Fruit fly (Drosophila melanogaster) whole organism, embryonic: ENCODE results near the gene abo.
A peak's percentile ranks its signal among the peaks of the same experiment; 100 is the strongest.

ENCODE experiments used
- Asciz ChIP-seq: fragments of 200-800 bp; sonication (Bioruptor generic); optimal IDR thresholded peaks from 2 replicates; lab custom pipeline; 2017; ENCODE audit warnings: missing biosample characterization, mild to moderate bottlenecking, missing genetic modification characterization, missing genetic modification reagents
- C15 ChIP-seq: fragments of 200-800 bp; sonication (Bioruptor generic); IDR thresholded peaks from 3 replicates; pipeline ENCODE4 v1.3.6; 2022; ENCODE audit warnings: missing biosample characterization, missing genetic modification characterization
- CG12071 ChIP-seq: fragments of 200-800 bp; sonication (Bioruptor generic); optimal IDR thresholded peaks from 3 replicates; lab custom pipeline; 2018; ENCODE audit warnings: missing biosample characterization, mild to moderate bottlenecking, missing genetic modification characterization
- CG1647 ChIP-seq: fragments of 200-800 bp; sonication (Bioruptor generic); optimal IDR thresholded peaks from 3 replicates; lab custom pipeline; 2016; ENCODE audit warnings: missing biosample characterization, missing genetic modification characterization
- CG18764 ChIP-seq: fragments of 200-800 bp; sonication (Bioruptor generic); optimal IDR thresholded peaks from 3 replicates; lab custom pipeline; 2016; ENCODE audit warnings: missing biosample characterization, missing genetic modification characterization
- CG2712 ChIP-seq: fragments of 200-800 bp; optimal IDR thresholded peaks from 3 replicates; lab custom pipeline; 2019; ENCODE audit warnings: missing biosample characterization, mild to moderate bottlenecking, missing genetic modification characterization, moderate library complexity
- CG3163 ChIP-seq: fragments of 200-800 bp; sonication (Bioruptor generic); optimal IDR thresholded peaks from 3 replicates; lab custom pipeline; 2016; ENCODE audit warnings: missing biosample characterization, missing genetic modification characterization
- CG4282 ChIP-seq: fragments of 200-800 bp; sonication (Bioruptor generic); optimal IDR thresholded peaks from 2 replicates; lab custom pipeline; 2016; ENCODE audit warnings: missing biosample characterization, missing genetic modification characterization
- CG4360 ChIP-seq: fragments of 200-800 bp; sonication (Bioruptor generic); IDR thresholded peaks from 2 replicates; pipeline ENCODE4 v1.3.6; 2022; ENCODE audit warnings: missing biosample characterization, missing genetic modification characterization
- CG6689 ChIP-seq: fragments of 200-800 bp; sonication (Bioruptor generic); IDR thresholded peaks from 2 replicates; pipeline ENCODE4 v1.3.6; 2022; ENCODE audit warnings: missing biosample characterization, missing genetic modification characterization
- CG9817 ChIP-seq: fragments of 200-800 bp; sonication (Bioruptor generic); optimal IDR thresholded peaks from 2 replicates; lab custom pipeline; 2018; ENCODE audit warnings: missing biosample characterization, mild to moderate bottlenecking, missing genetic modification characterization, moderate library complexity
- CHES-1-like ChIP-seq: fragments of 200-800 bp; sonication (Bioruptor generic); optimal IDR thresholded peaks from 2 replicates; lab custom pipeline; 2016; ENCODE audit warnings: missing biosample characterization, missing genetic modification characterization
- D ChIP-seq, 2 experiments: fragments of 200-800 bp in 1 of 2; fragments of >200 bp in 1 of 2; sonication (Bioruptor generic) in 1 of 2; optimal IDR thresholded peaks; 2 replicates in 1 of 2; 3 replicates in 1 of 2; lab custom pipeline; 2017; ENCODE audit warnings: mild to moderate bottlenecking in 1 of 2, missing biosample characterization in 1 of 2, missing genetic modification characterization in 1 of 2, missing genetic modification reagents in 1 of 2
- D19B ChIP-seq: fragments of 200-800 bp; sonication (Bioruptor generic); optimal IDR thresholded peaks from 2 replicates; lab custom pipeline; 2017; ENCODE audit warnings: missing biosample characterization, mild to moderate bottlenecking, missing genetic modification characterization
- Dip3 ChIP-seq: fragments of 200-800 bp; sonication (Bioruptor generic); optimal IDR thresholded peaks from 3 replicates; lab custom pipeline; 2016; ENCODE audit warnings: missing biosample characterization, missing genetic modification characterization
- Ets65A ChIP-seq: fragments of 200-800 bp; sonication (Bioruptor generic); peaks from one replicate; lab custom pipeline; 2016; ENCODE audit warnings: missing biosample characterization, missing genetic modification characterization
- Fer1 ChIP-seq: fragments of 200-800 bp; sonication (Bioruptor generic); optimal IDR thresholded peaks from 2 replicates; lab custom pipeline; 2017; ENCODE audit warnings: missing biosample characterization, mild to moderate bottlenecking, missing genetic modification characterization
- Hr3 ChIP-seq: fragments of 200-800 bp; sonication (Bioruptor generic); optimal IDR thresholded peaks from 3 replicates; lab custom pipeline; 2016; ENCODE audit warnings: missing biosample characterization, missing genetic modification characterization
- Kr ChIP-seq: fragments of 200-800 bp; sonication (Bioruptor generic); optimal IDR thresholded peaks from 2 replicates; lab custom pipeline; 2017; ENCODE audit warnings: missing biosample characterization, mild to moderate bottlenecking, missing genetic modification characterization
- MBD-R2 ChIP-seq: fragments of 200-800 bp; sonication (Bioruptor generic); IDR thresholded peaks from 2 replicates; pipeline ENCODE4 v1.3.6; 2022; ENCODE audit warnings: missing biosample characterization, missing genetic modification characterization
- Med ChIP-seq: fragments of 200-800 bp; sonication (Bioruptor generic); peaks from one replicate; lab custom pipeline; 2016; ENCODE audit warnings: missing biosample characterization, missing genetic modification characterization, mild to moderate bottlenecking, inconsistent platforms, moderate library complexity
- YL-1 ChIP-seq: fragments of 200-800 bp; sonication (Bioruptor generic); optimal IDR thresholded peaks from 3 replicates; lab custom pipeline; 2017; ENCODE audit warnings: missing biosample characterization, mild to moderate bottlenecking, missing genetic modification characterization
- ara ChIP-seq: fragments of 200-800 bp; sonication (Bioruptor generic); IDR thresholded peaks from 2 replicates; pipeline ENCODE4 v1.3.6; 2022; ENCODE audit warnings: missing biosample characterization, missing genetic modification characterization
- bab2 ChIP-seq: fragments of 200-800 bp; sonication (Bioruptor generic); optimal IDR thresholded peaks from 2 replicates; lab custom pipeline; 2016; ENCODE audit warnings: missing biosample characterization, missing genetic modification characterization
- croc ChIP-seq: fragments of 200-800 bp; sonication (Bioruptor generic); conservative IDR thresholded peaks from 3 replicates; pipeline ENCODE4 v1.3.6; 2022; ENCODE audit warnings: missing biosample characterization, missing genetic modification characterization
- da ChIP-seq: fragments of 200-800 bp; sonication (Bioruptor generic); optimal IDR thresholded peaks from 2 replicates; lab custom pipeline; 2016; ENCODE audit warnings: missing biosample characterization, missing genetic modification characterization
- dati ChIP-seq: fragments of 200-800 bp; sonication (Bioruptor generic); IDR thresholded peaks from 2 replicates; pipeline ENCODE4 v1.3.6; 2022; ENCODE audit warnings: missing biosample characterization, missing genetic modification characterization
- dimm ChIP-seq: fragments of 200-800 bp; sonication (Bioruptor generic); IDR thresholded peaks from 2 replicates; pipeline ENCODE4 v1.3.6; 2022; ENCODE audit warnings: missing biosample characterization, missing genetic modification characterization
- gfzf ChIP-seq: fragments of 200-800 bp; sonication (Bioruptor generic); optimal IDR thresholded peaks from 2 replicates; lab custom pipeline; 2016; ENCODE audit warnings: missing biosample characterization, mild to moderate bottlenecking, missing genetic modification characterization, moderate library complexity
- grau ChIP-seq: fragments of 200-800 bp; optimal IDR thresholded peaks from 3 replicates; lab custom pipeline; 2019; ENCODE audit warnings: missing biosample characterization, mild to moderate bottlenecking, missing genetic modification characterization, moderate library complexity
- jumu ChIP-seq: fragments of 200-800 bp; sonication (Bioruptor generic); optimal IDR thresholded peaks from 3 replicates; lab custom pipeline; 2016; ENCODE audit warnings: missing biosample characterization, missing genetic modification characterization
- otp ChIP-seq: fragments of 200-800 bp; sonication (Bioruptor generic); IDR thresholded peaks from 3 replicates; pipeline ENCODE4, ENCODE4 v1.3.6; 2022; ENCODE audit warnings: missing biosample characterization, missing genetic modification characterization
- prd ChIP-seq, 3 experiments: fragments of >200 bp in 2 of 3; fragments of 200-800 bp in 1 of 3; sonication (Bioruptor generic) in 1 of 3; optimal IDR thresholded peaks in 2 of 3; IDR thresholded peaks in 1 of 3; 2 replicates in 2 of 3; 3 replicates in 1 of 3; pipeline versions ENCODE4 v1.3.6 to Lab custom; 2017 to 2022; ENCODE audit warnings: missing biosample characterization in 1 of 3, missing genetic modification characterization in 1 of 3
- sens ChIP-seq: fragments of 200-800 bp; sonication (Bioruptor generic); peaks from one replicate; lab custom pipeline; 2016; ENCODE audit warnings: missing biosample characterization, missing genetic modification characterization

abo gene

dm6 chr2L:10975193-10975592 is at the start of gene abo:
Gene abo (minus strand): TSS chr2L:10975293.
- TF ChIP-seq grau (tag; lab: Kevin White, UChicago), result no peak
- TF ChIP-seq YL-1 (GFP tag; lab: Kevin White, UChicago), result peak; percentile 34
- no peak for TF ChIP-seq otp (GFP tag; lab: Robert Waterston, UW)
- TF ChIP-seq gfzf, result peak; percentile 13

- TF ChIP-seq dimm (GFP tag; lab: Robert Waterston, UW) (no peak), Asciz (GFP tag; lab: Kevin White, UChicago) (no peak), CG4282 (GFP tag; lab: Kevin White, UChicago) (no peak)
- TF ChIP-seq, all 482 proteins: peak for 0
Observed at dm6 chr2L:11023875-11024274, 48.8 kb upstream of the abo start.

dm6 chr2L:11022804-11023203 is 47.7 kb upstream of the abo start:
- TF ChIP-seq dati (no peak), CG3163 (GFP tag; lab: Kevin White, UChicago) (no peak), CG12071 (GFP tag; lab: Kevin White, UChicago) (no peak), Med (GFP tag; lab: Kevin White, UChicago) (peak; percentile 39), prd (optimal IDR thresholded peaks at IDR 0.05; lab: Kevin White, UChicago) (no peak), prd (GFP tag; IDR thresholded peaks at IDR 0.05; lab: Robert Waterston, UW) (peak; percentile 21; the same call in 1 of the 3 replicates), sens (peak; percentile 60)

dm6 chr2L:11021606-11022005 is 46.5 kb upstream of the abo start:
- TF ChIP-seq MBD-R2 (GFP tag; lab: Robert Waterston, UW) (no peak), CG4360 (GFP tag; lab: Robert Waterston, UW) (no peak), Fer1 (no peak), D19B (GFP tag; lab: Kevin White, UChicago) (peak; percentile 61), Ets65A (peak; percentile 11)
- TF ChIP-seq, all 482 proteins: peak for 2

- no peak for TF ChIP-seq Kr (GFP tag; lab: Kevin White, UChicago)
- TF ChIP-seq CG9817 (tag; lab: Kevin White, UChicago), result no peak
- no peak for TF ChIP-seq Hr3
- TF ChIP-seq bab2, result no peak
- no peak for TF ChIP-seq D (optimal IDR thresholded peaks at IDR 0.05; lab: Kevin White, UChicago)
- no peak for TF ChIP-seq D (GFP tag; optimal IDR thresholded peaks at IDR 0.05; lab: Kevin White, UChicago)
- TF ChIP-seq CG18764 (GFP tag; lab: Kevin White, UChicago), result no peak
- TF ChIP-seq ara (GFP tag; lab: Robert Waterston, UW), result no peak
- no peak for TF ChIP-seq CG2712
- TF ChIP-seq croc (GFP tag; lab: Robert Waterston, UW), result no peak
- no peak for TF ChIP-seq C15 (GFP tag; lab: Robert Waterston, UW)
- no peak for TF ChIP-seq da (GFP tag; lab: Kevin White, UChicago)
- no peak for TF ChIP-seq jumu (GFP tag; lab: Kevin White, UChicago)
- no peak for TF ChIP-seq Dip3 (GFP tag; lab: Kevin White, UChicago)
- no peak for TF ChIP-seq CG1647 (GFP tag; lab: Kevin White, UChicago)
- TF ChIP-seq CHES-1-like, result no peak
- TF ChIP-seq CG6689 (GFP tag; lab: Robert Waterston, UW), result no peak
Observed at dm6 chr2L:11016695-11017094, 41.6 kb upstream of the abo start, which contains the start of gene CG14913. Gene CG14913 (plus strand): TSS chr2L:11016995.
